Fruit fly (Drosophila melanogaster): ENCODE measurements around the gene mus304.

Gene mus304

dm6 chr3L:18093875-18094274 lies 15.7 kb upstream of the mus304 start (continued):
- TF ChIP-seq Sox102F (GFP tag; optimal IDR thresholded peaks at IDR 0.05) (no peak), CG6163 (GFP tag; IDR thresholded peaks at IDR 0.05) (no peak), CG6276 (GFP tag; optimal IDR thresholded peaks at IDR 0.05) (peak; percentile 17), Ets21C (GFP tag; optimal IDR thresholded peaks at IDR 0.05) (no peak), Eip78C (GFP tag) (peak; percentile 66), CG3032 (tag; optimal IDR thresholded peaks at IDR 0.05) (no peak), Smox (GFP tag; optimal IDR thresholded peaks at IDR 0.05) (no peak), Blimp-1 (GFP tag; optimal IDR thresholded peaks at IDR 0.05) (no peak), dac (GFP tag; optimal IDR thresholded peaks at IDR 0.05) (no peak), fd85E (GFP tag; optimal IDR thresholded peaks at IDR 0.05) (no peak), CG9139 (GFP tag; optimal IDR thresholded peaks at IDR 0.05) (no peak), Met (GFP tag; optimal IDR thresholded peaks at IDR 0.05) (no peak), achi (GFP tag; optimal IDR thresholded peaks at IDR 0.05) (no peak), topi (GFP tag; optimal IDR thresholded peaks at IDR 0.05) (no peak)

dm6 chr3L:18096726-18097125 lies 12.9 kb upstream of the mus304 start:
- TF ChIP-seq CG7368 (GFP tag; optimal IDR thresholded peaks at IDR 0.05) = no peak
- no peak for TF ChIP-seq fkh (GFP tag; optimal IDR thresholded peaks at IDR 0.05)
- TF ChIP-seq CG6276 (GFP tag; optimal IDR thresholded peaks at IDR 0.05) = peak; percentile 65
- peak; percentile 14 for TF ChIP-seq CG34406 (GFP tag; optimal IDR thresholded peaks at IDR 0.05)
- peak; percentile 63 for TF ChIP-seq achi (GFP tag; optimal IDR thresholded peaks at IDR 0.05)
- TF ChIP-seq CG6854 (GFP tag; optimal IDR thresholded peaks at IDR 0.05) = no peak
- TF ChIP-seq net (GFP tag; optimal IDR thresholded peaks at IDR 0.05) = peak; percentile 37
- TF ChIP-seq CG3919 (GFP tag; optimal IDR thresholded peaks at IDR 0.05) = peak; percentile 52
- no peak for TF ChIP-seq Eip93F (GFP tag; optimal IDR thresholded peaks at IDR 0.05)
- TF ChIP-seq OdsH (GFP tag; optimal IDR thresholded peaks at IDR 0.05) = peak; percentile 54
- TF ChIP-seq CG11294 (GFP tag; IDR thresholded peaks at IDR 0.05) = 0 out of 2 replicates have a peak, but pooled peaks have one; percentile 15
- TF ChIP-seq CG6792 (GFP tag; optimal IDR thresholded peaks at IDR 0.05) = no peak
- 0 out of 3 replicates have a peak, but pooled peaks have one; percentile 12 for TF ChIP-seq CG6163 (GFP tag; IDR thresholded peaks at IDR 0.05)
- TF ChIP-seq Sox14 (GFP tag; optimal IDR thresholded peaks at IDR 0.05) = peak; percentile 38
- TF ChIP-seq Lpt (GFP tag; optimal IDR thresholded peaks at IDR 0.05) = peak; percentile 42
- peak; percentile 72 for TF ChIP-seq CG4318 (GFP tag; optimal IDR thresholded peaks at IDR 0.05)
- TF ChIP-seq CG3032 (tag; optimal IDR thresholded peaks at IDR 0.05) = peak; percentile 3
- TF ChIP-seq eg (GFP tag; IDR thresholded peaks at IDR 0.05) = 0 out of 3 replicates have a peak, but pooled peaks have one; percentile 23
- no peak for TF ChIP-seq CG9139 (GFP tag; optimal IDR thresholded peaks at IDR 0.05)
- TF ChIP-seq CG8119 (GFP tag; IDR thresholded peaks at IDR 0.05) = peak; percentile 70
- TF ChIP-seq Eip78C (GFP tag) = peak; percentile 76
- TF ChIP-seq CG6808 (GFP tag; optimal IDR thresholded peaks at IDR 0.05) = peak; percentile 6
- TF ChIP-seq CG10631 (GFP tag; optimal IDR thresholded peaks at IDR 0.05) = peak; percentile 62
- peak; percentile 4 for TF ChIP-seq dac (GFP tag; optimal IDR thresholded peaks at IDR 0.05)
- peak; percentile 51 for TF ChIP-seq Hr4 (GFP tag; optimal IDR thresholded peaks at IDR 0.05)
- TF ChIP-seq CG15336 (GFP tag; IDR thresholded peaks at IDR 0.05) = peak; percentile 52
- TF ChIP-seq pdm3 (GFP tag; optimal IDR thresholded peaks at IDR 0.05) = peak; percentile 13
- peak; percentile 15 for TF ChIP-seq CG10669 (GFP tag; optimal IDR thresholded peaks at IDR 0.05)
- peak; percentile 1 for TF ChIP-seq Ets96B (tag; optimal IDR thresholded peaks at IDR 0.05)
- TF ChIP-seq salr (GFP tag; optimal IDR thresholded peaks at IDR 0.05) = peak in 1 of 2 experiments; percentile 71
- TF ChIP-seq lz (GFP tag; optimal IDR thresholded peaks at IDR 0.05) = no peak
- no peak for TF ChIP-seq CG31627 (GFP tag; optimal IDR thresholded peaks at IDR 0.05)
- peak; percentile 22 for TF ChIP-seq Eip75B (GFP tag; optimal IDR thresholded peaks at IDR 0.05)
- TF ChIP-seq acj6 (GFP tag; optimal IDR thresholded peaks at IDR 0.05) = peak; percentile 61
- peak; percentile 88 for TF ChIP-seq CG32006 (GFP tag; optimal IDR thresholded peaks at IDR 0.05)
